Worm (Caenorhabditis elegans): Measurements from ENCODE around the gene srh-139.

- no peak for TF ChIP-seq lsy-2 (tag; optimal IDR thresholded peaks at IDR 0.05)
- no peak for TF ChIP-seq sup-37 (GFP tag; optimal IDR thresholded peaks at IDR 0.05)
- TF ChIP-seq jun-1 (tag; optimal IDR thresholded peaks at IDR 0.05) = no peak
- TF ChIP-seq lin-13 (GFP tag; optimal IDR thresholded peaks at IDR 0.05) = no peak
- no peak for TF ChIP-seq xbp-1 (tag; optimal IDR thresholded peaks at IDR 0.05)
- TF ChIP-seq ama-1 (optimal IDR thresholded peaks at IDR 0.05) = no peak
- no peak for TF ChIP-seq nhr-12 (tag; optimal IDR thresholded peaks at IDR 0.05)
- TF ChIP-seq zag-1 (tag; optimal IDR thresholded peaks at IDR 0.05) = no peak
- no peak for TF ChIP-seq ceh-82 (tag; optimal IDR thresholded peaks at IDR 0.05)
- no peak for TF ChIP-seq aly-2 (tag; optimal IDR thresholded peaks at IDR 0.05)
These were observed 19.4 kb downstream of the srh-139 start, which contains the start of gene F36D3.14 for ce11 chrV:16503164-16503563.

Measured in whole organism, L1 larva.